Worm (Caenorhabditis elegans) whole organism, L1 larva: Measurements from ENCODE around the gene rps-18.
A peak's percentile ranks its signal among the peaks of the same experiment; 100 is the strongest.

Source experiments
- alr-1 ChIP-seq: fragments of 200-800 bp; sonication (Bioruptor generic); optimal IDR thresholded peaks from 2 replicates; lab custom pipeline; 2018; ENCODE audit warnings: borderline replicate concordance, mild to moderate bottlenecking, missing genetic modification characterization, missing compliant biosample characterization
- ama-1 ChIP-seq: fragments of 150-350 bp; optimal IDR thresholded peaks from 2 replicates; lab custom pipeline; 2014
- blmp-1 ChIP-seq: fragments of 150-350 bp; optimal IDR thresholded peaks from 2 replicates; lab custom pipeline; 2014; ENCODE audit warnings: missing biosample characterization, missing genetic modification characterization
- ceh-8 ChIP-seq: fragments of 200-800 bp; sonication (Bioruptor generic); optimal IDR thresholded peaks from 2 replicates; lab custom pipeline; 2018; ENCODE audit warnings: mild to moderate bottlenecking, missing genetic modification characterization, moderate library complexity, missing compliant biosample characterization
- ceh-82 ChIP-seq, 3 experiments: fragments of 150-350 bp in 1 of 3; sonication (generic microtip) in 2 of 3; optimal IDR thresholded peaks; 2 replicates each; lab custom pipeline; 2014 to 2017; ENCODE audit warnings: missing biosample characterization in 3 of 3, missing genetic modification characterization in 3 of 3
- ceh-90 ChIP-seq: sonication (generic microtip); optimal IDR thresholded peaks from 2 replicates; lab custom pipeline; 2016; ENCODE audit warnings: missing genetic modification characterization, missing compliant biosample characterization
- ces-1 ChIP-seq: fragments of 150-350 bp; optimal IDR thresholded peaks from 2 replicates; lab custom pipeline; 2014; ENCODE audit warnings: missing biosample characterization, missing genetic modification reagents, missing genetic modification characterization
- dpl-1 ChIP-seq, 3 experiments: fragments of 150-350 bp in 2 of 3; sonication (generic microtip) in 1 of 3; optimal IDR thresholded peaks; 2 replicates each; lab custom pipeline; 2014 to 2017; ENCODE audit warnings: missing biosample characterization in 3 of 3, missing genetic modification characterization in 3 of 3, missing genetic modification reagents in 3 of 3
- dsc-1 ChIP-seq: sonication (generic microtip); optimal IDR thresholded peaks from 2 replicates; lab custom pipeline; 2016; ENCODE audit warnings: mild to moderate bottlenecking, missing genetic modification characterization, missing compliant biosample characterization
- efl-1 ChIP-seq, 4 experiments: fragments of 150-350 bp; optimal IDR thresholded peaks in 3 of 4; peaks in 1 of 4; 1 replicate in 1 of 4; 2 replicates in 3 of 4; lab custom pipeline; 2014; ENCODE audit warnings: missing biosample characterization in 2 of 4, missing genetic modification characterization in 2 of 4, missing genetic modification reagents in 2 of 4
- elt-2 ChIP-seq: sonication (generic microtip); optimal IDR thresholded peaks from 2 replicates; lab custom pipeline; 2016; ENCODE audit warnings: missing genetic modification characterization, mild to moderate bottlenecking, inconsistent platforms, missing compliant biosample characterization, missing genetic modification reagents
- elt-3 ChIP-seq, 6 experiments: fragments of 150-350 bp in 1 of 6; sonication (generic microtip); optimal IDR thresholded peaks; 2 replicates each; lab custom pipeline; 2017 to 2018; ENCODE audit warnings: missing biosample characterization in 6 of 6, missing genetic modification characterization in 6 of 6, inconsistent platforms in 1 of 6
- ets-5 ChIP-seq: fragments of 200-800 bp; sonication (Bioruptor generic); IDR thresholded peaks from 2 replicates; pipeline ENCODE4 v1.3.6; 2022; ENCODE audit warnings: missing genetic modification characterization, missing compliant biosample characterization
- fkh-4 ChIP-seq: sonication (generic microtip); optimal IDR thresholded peaks from 2 replicates; lab custom pipeline; 2016; ENCODE audit warnings: missing compliant biosample characterization, missing genetic modification characterization, borderline replicate concordance
- fkh-8 ChIP-seq: sonication (generic microtip); optimal IDR thresholded peaks from 2 replicates; lab custom pipeline; 2016; ENCODE audit warnings: mild to moderate bottlenecking, missing genetic modification characterization, missing compliant biosample characterization
- fos-1 ChIP-seq: fragments of 150-350 bp; optimal IDR thresholded peaks from 2 replicates; lab custom pipeline; 2014; ENCODE audit warnings: missing biosample characterization, missing genetic modification characterization
- grh-1 ChIP-seq: fragments of 200-800 bp; sonication (Bioruptor generic); IDR thresholded peaks from 2 replicates; pipeline ENCODE4 v1.3.6; 2022; ENCODE audit warnings: missing genetic modification reagents, missing genetic modification characterization, missing compliant biosample characterization
- jun-1 ChIP-seq: fragments of 150-350 bp; optimal IDR thresholded peaks from 2 replicates; lab custom pipeline; 2014; ENCODE audit warnings: missing biosample characterization, missing genetic modification reagents, missing genetic modification characterization
- lin-14 ChIP-seq: fragments of 200-800 bp; sonication (Bioruptor generic); optimal IDR thresholded peaks from 2 replicates; lab custom pipeline; 2018; ENCODE audit warnings: mild to moderate bottlenecking, missing genetic modification characterization, moderate library complexity, missing compliant biosample characterization
- lin-35 ChIP-seq, 2 experiments: fragments of 150-350 bp; optimal IDR thresholded peaks; 2 replicates each; lab custom pipeline; 2014; ENCODE audit warnings: missing biosample characterization in 2 of 2, missing genetic modification characterization in 2 of 2, missing genetic modification reagents in 2 of 2
- lin-39 ChIP-seq: fragments of 150-350 bp; optimal IDR thresholded peaks from 2 replicates; lab custom pipeline; 2014; ENCODE audit warnings: missing biosample characterization, missing genetic modification reagents, missing genetic modification characterization
- lir-3 ChIP-seq: sonication (generic microtip); optimal IDR thresholded peaks from 2 replicates; lab custom pipeline; 2016; ENCODE audit warnings: mild to moderate bottlenecking, missing genetic modification characterization, moderate library complexity, missing compliant biosample characterization; ENCODE audit not compliant: poor library complexity
- lsy-2 ChIP-seq, 2 experiments: fragments of 150-350 bp; optimal IDR thresholded peaks; 2 replicates each; lab custom pipeline; 2014; ENCODE audit warnings: missing biosample characterization in 2 of 2, missing genetic modification characterization in 2 of 2
- mdl-1 ChIP-seq, 2 experiments: fragments of 150-350 bp; optimal IDR thresholded peaks; 2 replicates each; lab custom pipeline; 2014 to 2017; ENCODE audit warnings: missing biosample characterization in 2 of 2, missing genetic modification characterization in 2 of 2, inconsistent platforms in 1 of 2
- mep-1 ChIP-seq: fragments of 150-350 bp; optimal IDR thresholded peaks from 2 replicates; lab custom pipeline; 2014; ENCODE audit warnings: missing biosample characterization, missing genetic modification characterization
- nhr-11 ChIP-seq: fragments of 150-350 bp; optimal IDR thresholded peaks from 2 replicates; lab custom pipeline; 2014; ENCODE audit warnings: missing biosample characterization, missing genetic modification characterization
- nhr-19 ChIP-seq: fragments of 200-800 bp; sonication (Bioruptor generic); conservative IDR thresholded peaks from 2 replicates; pipeline ENCODE4 v1.3.6; 2022; ENCODE audit warnings: missing genetic modification characterization, missing compliant biosample characterization
- nhr-20 ChIP-seq: sonication (generic microtip); optimal IDR thresholded peaks from 2 replicates; lab custom pipeline; 2016; ENCODE audit warnings: mild to moderate bottlenecking, missing genetic modification characterization, missing compliant biosample characterization
- nhr-237 ChIP-seq: fragments of 150-350 bp; optimal IDR thresholded peaks from 2 replicates; lab custom pipeline; 2014; ENCODE audit warnings: missing biosample characterization, missing genetic modification characterization
- nhr-47 ChIP-seq: sonication (generic microtip); optimal IDR thresholded peaks from 2 replicates; lab custom pipeline; 2016; ENCODE audit warnings: mild to moderate bottlenecking, missing genetic modification characterization, moderate library complexity, missing compliant biosample characterization
- nhr-71 ChIP-seq: sonication (generic microtip); optimal IDR thresholded peaks from 2 replicates; lab custom pipeline; 2016; ENCODE audit warnings: mild to moderate bottlenecking, missing genetic modification characterization, moderate library complexity, missing compliant biosample characterization
- nhr-76 ChIP-seq: sonication (generic microtip); optimal IDR thresholded peaks from 2 replicates; lab custom pipeline; 2017; ENCODE audit warnings: missing biosample characterization, missing genetic modification characterization
- nhr-85 ChIP-seq: sonication (generic microtip); peaks from one replicate; lab custom pipeline; 2016; ENCODE audit warnings: missing genetic modification characterization, inconsistent platforms, missing compliant biosample characterization
- nhr-90 ChIP-seq: sonication (generic microtip); optimal IDR thresholded peaks from 2 replicates; lab custom pipeline; 2016; ENCODE audit warnings: mild to moderate bottlenecking, missing genetic modification characterization, missing compliant biosample characterization; ENCODE audit not compliant: poor library complexity
- pag-3 ChIP-seq: sonication (generic microtip); optimal IDR thresholded peaks from 2 replicates; lab custom pipeline; 2017; ENCODE audit warnings: missing genetic modification characterization, mild to moderate bottlenecking, missing compliant biosample characterization, antibody characterized with exemption, borderline replicate concordance; ENCODE audit not compliant: insufficient read depth
- pax-3 ChIP-seq: fragments of 200-800 bp; sonication (Bioruptor generic); optimal IDR thresholded peaks from 2 replicates; lab custom pipeline; 2018; ENCODE audit warnings: mild to moderate bottlenecking, missing genetic modification characterization, moderate library complexity, missing compliant biosample characterization
- snpc-4 ChIP-seq: fragments of 150-350 bp; optimal IDR thresholded peaks from 2 replicates; lab custom pipeline; 2014; ENCODE audit warnings: missing biosample characterization, missing genetic modification characterization
- snu-23 ChIP-seq: sonication (generic microtip); optimal IDR thresholded peaks from 2 replicates; lab custom pipeline; 2016; ENCODE audit warnings: missing genetic modification characterization, missing compliant biosample characterization
- sptf-1 ChIP-seq: fragments of 150-350 bp; optimal IDR thresholded peaks from 2 replicates; lab custom pipeline; 2014; ENCODE audit warnings: missing biosample characterization, missing genetic modification characterization
- tbx-2 ChIP-seq: sonication (generic microtip); optimal IDR thresholded peaks from 2 replicates; lab custom pipeline; 2016; ENCODE audit warnings: missing genetic modification characterization, missing compliant biosample characterization
- unc-62 ChIP-seq: fragments of 150-350 bp; optimal IDR thresholded peaks from 2 replicates; lab custom pipeline; 2014; ENCODE audit warnings: missing biosample characterization, missing genetic modification reagents, missing genetic modification characterization
- unc-86 ChIP-seq: sonication (generic microtip); optimal IDR thresholded peaks from 2 replicates; lab custom pipeline; 2016; ENCODE audit warnings: missing genetic modification characterization, missing compliant biosample characterization
- xbp-1 ChIP-seq: sonication (generic microtip); optimal IDR thresholded peaks from 2 replicates; lab custom pipeline; 2016; ENCODE audit warnings: missing genetic modification characterization, missing compliant biosample characterization
- ztf-4 ChIP-seq: fragments of 150-350 bp; optimal IDR thresholded peaks from 2 replicates; lab custom pipeline; 2014; ENCODE audit warnings: missing biosample characterization, missing genetic modification characterization

The rps-18 gene

DNA sequence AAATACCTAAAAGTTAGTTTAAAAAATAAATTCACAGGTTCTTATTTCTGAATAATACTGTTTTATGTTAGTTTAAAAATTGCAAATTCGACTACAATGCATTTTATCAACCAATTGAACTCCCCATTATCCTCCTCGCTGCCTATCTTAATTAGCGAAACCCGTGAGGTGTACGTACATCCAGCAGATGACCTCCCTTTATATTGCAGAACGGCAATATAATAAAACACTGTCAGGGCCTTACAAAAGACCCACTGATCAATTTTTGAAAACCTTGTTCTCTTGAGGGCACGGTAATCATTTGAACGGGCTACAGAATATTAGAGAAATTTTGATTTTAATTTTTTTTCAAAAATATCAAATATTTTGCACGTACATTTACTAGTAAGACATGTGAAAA is 39.0 kb downstream of the rps-18 start:
- TF ChIP-seq nhr-71 = no peak
- TF ChIP-seq nhr-237 (tag; lab: Kevin White, UChicago) = no peak
- TF ChIP-seq blmp-1 = no peak

DNA sequence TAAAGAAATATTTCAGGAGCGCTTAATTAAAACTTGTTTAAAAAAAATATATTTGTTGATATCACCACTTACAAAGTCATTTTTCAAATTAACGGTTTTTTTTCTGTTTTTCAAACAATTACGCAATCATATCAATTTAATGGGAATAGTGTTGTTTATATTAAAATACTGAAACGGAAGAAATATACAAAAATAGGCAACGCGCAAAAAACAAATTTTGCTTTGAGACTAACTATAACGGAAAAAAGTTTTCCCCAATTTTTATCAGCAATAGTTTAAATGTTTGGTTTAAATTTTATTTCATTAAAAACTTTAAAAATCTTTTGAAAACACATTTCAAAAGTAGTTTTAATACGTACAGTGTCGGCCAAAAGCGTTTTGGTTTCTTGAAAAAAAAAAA is 43.1 kb downstream of the rps-18 start:
- no peak for TF ChIP-seq dpl-1 (GFP tag; optimal IDR thresholded peaks at IDR 0.05; lab: Kevin White, UChicago)
- no peak for TF ChIP-seq ets-5 (GFP tag; lab: Robert Waterston, UW)
- no peak for TF ChIP-seq unc-62 (GFP tag; lab: Kevin White, UChicago)
- TF ChIP-seq dsc-1 (tag; lab: Kevin White, UChicago) = no peak
- no peak for TF ChIP-seq alr-1 (tag; lab: Kevin White, UChicago)
- no peak for TF ChIP-seq snpc-4 (tag; lab: Kevin White, UChicago)
- no peak for TF ChIP-seq unc-86

DNA sequence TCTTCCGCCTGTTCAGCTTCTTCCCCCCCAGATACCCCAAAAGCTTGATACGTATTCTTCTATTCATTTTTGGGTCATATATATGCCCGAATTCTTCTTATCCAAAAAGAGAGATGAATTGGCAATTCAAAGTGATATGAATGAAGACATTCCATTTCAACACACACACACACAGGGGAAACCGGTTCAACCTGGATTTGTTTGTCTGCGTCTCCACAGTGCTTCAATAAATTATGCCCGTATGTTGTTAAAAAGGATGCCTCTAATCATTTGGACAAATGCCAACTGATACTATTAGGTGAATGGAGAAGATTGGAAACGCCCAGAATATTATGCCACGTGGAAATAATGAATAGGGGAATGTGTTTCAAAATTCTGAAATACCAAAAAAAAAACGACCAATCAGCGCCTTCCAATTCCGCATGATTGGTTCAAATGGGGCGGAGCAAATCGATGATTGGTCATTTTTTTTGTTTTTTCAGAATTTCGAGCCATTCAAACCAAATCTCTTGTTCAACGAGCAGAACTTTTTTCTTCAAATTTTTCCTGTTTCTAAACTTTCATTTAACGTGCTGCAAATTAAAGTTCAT is 44.5 kb downstream of the rps-18 start:
- no peak for TF ChIP-seq ceh-8 (GFP tag; lab: Kevin White, UChicago)
- no peak for TF ChIP-seq lin-39
- TF ChIP-seq nhr-90 (tag; lab: Kevin White, UChicago) = peak; percentile 44
- TF ChIP-seq ces-1 (GFP tag; lab: Kevin White, UChicago) = no peak
- TF ChIP-seq snu-23 (GFP tag; lab: Kevin White, UChicago) = peak; percentile 48
- TF ChIP-seq unc-86 = no peak
- peak; percentile 89 for TF ChIP-seq blmp-1
- peak; percentile 50 for TF ChIP-seq nhr-71
- TF ChIP-seq mep-1 (tag; lab: Kevin White, UChicago) = peak; percentile 57
- TF ChIP-seq fkh-4 (tag; lab: Kevin White, UChicago) = no peak
- no peak for TF ChIP-seq fkh-8 (tag; lab: Kevin White, UChicago)
- peak in 1 of 2 experiments; percentile 5 for TF ChIP-seq efl-1 (optimal IDR thresholded peaks at IDR 0.05; lab: Kevin White, UChicago)
- TF ChIP-seq efl-1 (GFP tag; optimal IDR thresholded peaks at IDR 0.05 in 1 of 2; lab: Kevin White, UChicago) = peak in 1 of 2 experiments; percentile 67
- peak; percentile 87 for TF ChIP-seq nhr-85 (tag; lab: Kevin White, UChicago)
- peak in 1 of 2 experiments; percentile 22 for TF ChIP-seq mdl-1 (tag; optimal IDR thresholded peaks at IDR 0.05; lab: Kevin White, UChicago)
- TF ChIP-seq ztf-4 (tag; lab: Kevin White, UChicago) = peak; percentile 18
- 0 out of 2 replicates have a peak, but pooled peaks have one; percentile 2 for TF ChIP-seq nhr-19 (GFP tag; lab: Robert Waterston, UW)
- peak; percentile 3 for TF ChIP-seq tbx-2 (tag; lab: Kevin White, UChicago)
- peak in 5 of 6 experiments; percentile 47 to 90 (median 73) for TF ChIP-seq elt-3 (tag; optimal IDR thresholded peaks at IDR 0.05; lab: Kevin White, UChicago)
- TF ChIP-seq grh-1 (GFP tag; lab: Robert Waterston, UW) = peak; percentile 90
- TF ChIP-seq pax-3 (tag; lab: Kevin White, UChicago) = no peak
- TF ChIP-seq lin-35 (GFP tag; optimal IDR thresholded peaks at IDR 0.05; lab: Kevin White, UChicago) = peak in 1 of 2 experiments; percentile 41
- no peak for TF ChIP-seq dpl-1 (GFP tag; optimal IDR thresholded peaks at IDR 0.05; lab: Kevin White, UChicago)
- peak; percentile 40 for TF ChIP-seq nhr-20 (tag; lab: Kevin White, UChicago)
- TF ChIP-seq lir-3 (tag; lab: Kevin White, UChicago) = peak; percentile 12
- no peak for TF ChIP-seq sptf-1 (tag; lab: Kevin White, UChicago)
- TF ChIP-seq nhr-237 (tag; lab: Kevin White, UChicago) = no peak
- TF ChIP-seq elt-2 (tag; lab: Kevin White, UChicago) = no peak
- TF ChIP-seq pag-3 = peak; percentile 86
- TF ChIP-seq lsy-2 (tag; optimal IDR thresholded peaks at IDR 0.05; lab: Kevin White, UChicago) = peak in 1 of 2 experiments; percentile 52

DNA sequence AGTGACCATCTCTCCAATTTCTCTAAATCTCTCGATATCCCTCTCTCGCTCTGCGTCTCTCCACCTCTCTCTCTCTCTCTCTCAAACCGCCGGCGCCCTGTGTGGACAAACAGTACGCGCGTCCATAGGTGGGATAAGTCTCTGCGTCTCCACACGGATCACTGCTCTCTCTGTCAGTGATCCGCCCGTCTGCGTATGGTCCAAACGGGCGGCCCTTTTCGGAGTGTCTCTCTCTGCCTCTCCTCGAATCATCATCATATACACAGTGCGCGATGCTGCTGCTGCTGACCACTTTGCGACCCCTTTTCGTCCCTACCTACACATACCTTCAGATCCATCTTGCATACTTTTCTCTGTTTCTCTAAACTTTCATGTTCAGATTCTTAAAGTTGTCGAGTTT is 46.8 kb downstream of the rps-18 start:
- TF ChIP-seq ceh-90 (tag; lab: Kevin White, UChicago) (no peak), lin-35 (GFP tag; optimal IDR thresholded peaks at IDR 0.05; lab: Kevin White, UChicago) (peak; percentile 21 to 57), nhr-11 (tag; lab: Kevin White, UChicago) (no peak), efl-1 (optimal IDR thresholded peaks at IDR 0.05; lab: Kevin White, UChicago) (peak; percentile 48 to 59), efl-1 (GFP tag; optimal IDR thresholded peaks at IDR 0.05 in 1 of 2; lab: Kevin White, UChicago) (peak in 1 of 2 experiments; percentile 95), lin-14 (GFP tag; lab: Kevin White, UChicago) (peak; percentile 89), sptf-1 (tag; lab: Kevin White, UChicago) (no peak), xbp-1 (tag; lab: Kevin White, UChicago) (peak; percentile 43), lsy-2 (tag; optimal IDR thresholded peaks at IDR 0.05; lab: Kevin White, UChicago) (peak; percentile 50), ama-1 (lab: Kevin White, UChicago) (no peak), nhr-237 (tag; lab: Kevin White, UChicago) (peak; percentile 20), pax-3 (tag; lab: Kevin White, UChicago) (no peak), nhr-20 (tag; lab: Kevin White, UChicago) (peak; percentile 86), nhr-76 (tag; lab: Kevin White, UChicago) (no peak), nhr-47 (tag; lab: Kevin White, UChicago) (peak; percentile 63), fos-1 (tag; lab: Kevin White, UChicago) (peak; percentile 18), mdl-1 (tag; optimal IDR thresholded peaks at IDR 0.05; lab: Kevin White, UChicago) (peak in 1 of 2 experiments; percentile 55), ceh-82 (tag; optimal IDR thresholded peaks at IDR 0.05; lab: Kevin White, UChicago) (peak; percentile 9 to 31 (median 24)), jun-1 (tag; lab: Kevin White, UChicago) (peak; percentile 2)
